Fruit fly (Drosophila melanogaster): ENCODE data around the gene emei.
A peak's percentile ranks its signal among the peaks of the same experiment; 100 is the strongest.

Gene emei

DNA sequence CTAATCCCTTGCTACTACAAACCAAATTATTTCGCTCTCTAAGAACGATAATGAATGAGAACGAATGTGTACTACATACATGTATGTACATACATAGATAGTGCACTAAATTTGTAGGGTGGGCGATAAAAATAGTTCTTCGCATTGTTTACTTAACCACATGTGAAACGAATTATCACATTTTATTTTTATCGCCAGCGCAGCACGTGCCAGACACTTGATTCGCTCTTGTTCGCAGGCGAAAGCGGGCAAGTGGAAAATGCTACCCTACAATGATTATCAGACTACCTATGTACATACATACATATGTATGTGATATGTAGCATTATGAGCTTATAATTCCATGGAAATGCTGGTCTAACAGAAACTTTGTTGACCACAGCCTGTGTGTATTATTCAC lies 23.7 kb upstream of the emei start (continued):
- no peak for TF ChIP-seq Eip74EF (GFP tag; optimal IDR thresholded peaks at IDR 0.05)
- no peak for TF ChIP-seq slbo (GFP tag; IDR thresholded peaks at IDR 0.05)
- peak; percentile 75 for TF ChIP-seq sd (tag; optimal IDR thresholded peaks at IDR 0.05)
- TF ChIP-seq esg (GFP tag; conservative IDR thresholded peaks at IDR 0.05) = no peak
- no peak for TF ChIP-seq MBD-R2 (GFP tag; IDR thresholded peaks at IDR 0.05)
- no peak for TF ChIP-seq Xrp1 (GFP tag; IDR thresholded peaks at IDR 0.05)
- TF ChIP-seq trh (GFP tag; optimal IDR thresholded peaks at IDR 0.05) = no peak
- peak; percentile 27 for TF ChIP-seq CG15514 (GFP tag; optimal IDR thresholded peaks at IDR 0.05)
- TF ChIP-seq CG11456 (GFP tag; IDR thresholded peaks at IDR 0.05) = no peak
- peak; percentile 0 for TF ChIP-seq grau (tag; optimal IDR thresholded peaks at IDR 0.05)
- no peak for TF ChIP-seq Hand (GFP tag; optimal IDR thresholded peaks at IDR 0.05)
- no peak for TF ChIP-seq unc-4 (GFP tag; IDR thresholded peaks at IDR 0.05; ENCODE audit: partially characterized antibody)
- peak in 1 of 2 experiments; percentile 26 for TF ChIP-seq eve (GFP tag; optimal IDR thresholded peaks at IDR 0.05)
- TF ChIP-seq psq (GFP tag; optimal IDR thresholded peaks at IDR 0.05) = no peak
- peak; percentile 10 for TF ChIP-seq CG1603 (tag; optimal IDR thresholded peaks at IDR 0.05)
- TF ChIP-seq al (GFP tag; IDR thresholded peaks at IDR 0.05) = no peak
- no peak for TF ChIP-seq CG30403 (GFP tag; optimal IDR thresholded peaks at IDR 0.05)
- no peak for TF ChIP-seq Tbp (GFP tag; optimal IDR thresholded peaks at IDR 0.05)
- no peak for TF ChIP-seq Adf1 (GFP tag; IDR thresholded peaks at IDR 0.05)
- no peak for TF ChIP-seq wor (GFP tag; IDR thresholded peaks at IDR 0.05)
- TF ChIP-seq NC2α (GFP tag; optimal IDR thresholded peaks at IDR 0.05) = no peak
- no peak for TF ChIP-seq btn (GFP tag; optimal IDR thresholded peaks at IDR 0.05)
- TF ChIP-seq CG12391 (tag; optimal IDR thresholded peaks at IDR 0.05) = no peak
- no peak for TF ChIP-seq CG30431 (GFP tag; optimal IDR thresholded peaks at IDR 0.05)
- TF ChIP-seq Mes4 (GFP tag; optimal IDR thresholded peaks at IDR 0.05) = no peak
- no peak for TF ChIP-seq Dip2 (GFP tag; IDR thresholded peaks at IDR 0.05)
- no peak for TF ChIP-seq CG14050 (GFP tag; IDR thresholded peaks at IDR 0.05)
- TF ChIP-seq D19B (GFP tag; optimal IDR thresholded peaks at IDR 0.05) = peak; percentile 74
- TF ChIP-seq CG11504 (tag; optimal IDR thresholded peaks at IDR 0.05) = no peak
- TF ChIP-seq unpg (GFP tag; optimal IDR thresholded peaks at IDR 0.05) = no peak
- TF ChIP-seq Dref (GFP tag; IDR thresholded peaks at IDR 0.05) = no peak
- no peak for TF ChIP-seq CG8290 (GFP tag; optimal IDR thresholded peaks at IDR 0.05)
- peak in 1 of 2 experiments; percentile 53 for TF ChIP-seq CG8290 (tag; optimal IDR thresholded peaks at IDR 0.05)
- TF ChIP-seq CG11696 (GFP tag; IDR thresholded peaks at IDR 0.05) = no peak
- TF ChIP-seq abd-A (tag; optimal IDR thresholded peaks at IDR 0.05) = no peak
- no peak for TF ChIP-seq Hmx (GFP tag; optimal IDR thresholded peaks at IDR 0.05)
- peak; percentile 29 for TF ChIP-seq dm (GFP tag; optimal IDR thresholded peaks at IDR 0.05)
- TF ChIP-seq CG8359 (GFP tag; optimal IDR thresholded peaks at IDR 0.05; ENCODE audit: borderline replicate concordance) = no peak
- TF ChIP-seq so (GFP tag; IDR thresholded peaks at IDR 0.05) = 0 out of 3 replicates have a peak, but pooled peaks have one; percentile 31
- TF ChIP-seq CG43689 (GFP tag; IDR thresholded peaks at IDR 0.05) = no peak
- TF ChIP-seq ATbp (GFP tag; optimal IDR thresholded peaks at IDR 0.05) = peak; percentile 12
- no peak for TF ChIP-seq ken (GFP tag; IDR thresholded peaks at IDR 0.05)
- no peak for TF ChIP-seq CG42726 (GFP tag; IDR thresholded peaks at IDR 0.05; ENCODE audit: partially characterized antibody)
- TF ChIP-seq CG4360 (GFP tag; IDR thresholded peaks at IDR 0.05) = no peak
- no peak for TF ChIP-seq CG4617 (GFP tag; optimal IDR thresholded peaks at IDR 0.05; ENCODE audit: borderline replicate concordance)
- TF ChIP-seq CG12659 (GFP tag; optimal IDR thresholded peaks at IDR 0.05) = no peak
- no peak for TF ChIP-seq Hr3 (GFP tag; optimal IDR thresholded peaks at IDR 0.05)
- TF ChIP-seq sc (optimal IDR thresholded peaks at IDR 0.05) = no peak
- no peak for TF ChIP-seq sc (GFP tag; optimal IDR thresholded peaks at IDR 0.05)
- TF ChIP-seq Rfx (GFP tag; IDR thresholded peaks at IDR 0.05) = no peak
- TF ChIP-seq CG7745 (tag; optimal IDR thresholded peaks at IDR 0.05) = peak; percentile 37
- TF ChIP-seq Kr (GFP tag; optimal IDR thresholded peaks at IDR 0.05) = no peak
- no peak for TF ChIP-seq CG11093 (GFP tag; IDR thresholded peaks at IDR 0.05)
